Fruit fly (Drosophila melanogaster) S2 (cell line): ENCODE data around the gene CG8460.

ENCODE experiments used
- CG8478 ChIP-seq: fragments of >200 bp; optimal IDR thresholded peaks from 2 replicates; lab custom pipeline; 2018
- CTCF ChIP-seq, 2 experiments: fragments of >200 bp; optimal IDR thresholded peaks; 2 replicates each; lab custom pipeline; 2018

DNA sequence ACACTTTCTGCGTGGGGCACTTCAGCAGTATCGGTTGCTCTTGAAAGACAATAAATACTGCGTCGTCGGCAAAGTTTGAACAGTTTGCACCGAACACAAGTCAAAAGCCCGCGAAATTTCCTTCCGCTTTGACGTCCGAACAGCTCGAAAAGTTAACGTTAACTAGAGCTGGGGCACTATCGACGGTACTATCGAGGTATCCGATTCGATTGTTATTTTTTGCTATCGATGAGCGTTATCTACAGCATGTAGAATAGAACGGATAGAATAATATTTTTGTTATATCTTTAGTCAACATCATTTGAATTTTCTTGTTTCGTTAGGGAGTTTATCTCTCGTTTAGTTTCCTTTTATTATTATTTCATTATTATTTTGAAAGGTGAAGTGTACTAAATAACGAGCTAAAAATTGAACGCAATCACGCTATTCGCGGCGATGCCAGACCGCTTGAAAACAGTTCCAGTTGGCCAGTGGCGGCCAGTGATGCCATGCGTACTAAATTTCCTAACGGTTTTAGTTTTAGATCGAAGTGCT, 42.8 kb downstream of the CG8460 start, which contains the start of gene Pvr:
- TF ChIP-seq CTCF (optimal IDR thresholded peaks at IDR 0.05; lab: Kevin White, UChicago) (peak in 1 of 2 experiments; percentile 55), CG8478 (lab: Kevin White, UChicago) (no peak)
